Worm (Caenorhabditis elegans) whole organism, midembryonic: Measurements from ENCODE around the gene F27C8.2.

Source experiments
- klf-2 ChIP-seq: fragments of 200-800 bp; sonication (Bioruptor generic); conservative IDR thresholded peaks from 2 replicates; pipeline ENCODE4 v1.3.6; 2022; ENCODE audit warnings: missing genetic modification reagents, missing genetic modification characterization, missing compliant biosample characterization
- med-1 ChIP-seq: sonication (generic microtip); optimal IDR thresholded peaks from 2 replicates; lab custom pipeline; 2017; ENCODE audit warnings: missing genetic modification characterization, mild to moderate bottlenecking, missing compliant biosample characterization, antibody characterized with exemption, missing genetic modification reagents; ENCODE audit not compliant: insufficient read depth
- ref-1 ChIP-seq: fragments of 200-800 bp; sonication (Bioruptor generic); conservative IDR thresholded peaks from 2 replicates; pipeline ENCODE4 v1.3.6; 2022; ENCODE audit warnings: missing genetic modification reagents, missing genetic modification characterization, missing compliant biosample characterization

ce11 chrIV:9563529-9564376 is 32.4 kb upstream of the F27C8.2 start:
- TF ChIP-seq med-1 (GFP tag; lab: Kevin White, UChicago) (no peak), klf-2 (GFP tag; lab: Robert Waterston, UW) (no peak), ref-1 (GFP tag; lab: Robert Waterston, UW) (no peak)
